Fruit fly (Drosophila melanogaster): Measurements from ENCODE around the gene CG31301.

CG31301 gene

dm6 chr3R:15342926-15343685, 2.9 kb upstream of the CG31301 start, which contains the start of gene Nagk (continued):
- TF ChIP-seq Antp (GFP tag; optimal IDR thresholded peaks at IDR 0.05) (peak; percentile 20), croc (GFP tag; conservative IDR thresholded peaks at IDR 0.05) (no peak), CG32767 (GFP tag; IDR thresholded peaks at IDR 0.05) (peak; percentile 15; the same call in 1 of the 2 replicates), gcm (GFP tag; optimal IDR thresholded peaks at IDR 0.05) (peak; percentile 92), HLHmδ (GFP tag; optimal IDR thresholded peaks at IDR 0.05) (no peak), CG11504 (tag; optimal IDR thresholded peaks at IDR 0.05) (peak; percentile 76), lola (GFP tag; optimal IDR thresholded peaks at IDR 0.05) (peak in 1 of 3 experiments; percentile 71), Bteb2 (GFP tag; optimal IDR thresholded peaks at IDR 0.05) (peak; percentile 50), Aef1 (GFP tag; IDR thresholded peaks at IDR 0.05) (peak; percentile 11; the same call in 1 of the 3 replicates), CG18599 (GFP tag; optimal IDR thresholded peaks at IDR 0.05) (peak; percentile 65), CG7928 (GFP tag; optimal IDR thresholded peaks at IDR 0.05) (no peak), CG5245 (GFP tag; optimal IDR thresholded peaks at IDR 0.05) (peak; percentile 16), CG10147 (GFP tag; optimal IDR thresholded peaks at IDR 0.05) (peak; percentile 50), sc (optimal IDR thresholded peaks at IDR 0.05) (no peak), sc (GFP tag; optimal IDR thresholded peaks at IDR 0.05) (no peak), ems (GFP tag; optimal IDR thresholded peaks at IDR 0.05) (peak; percentile 43), NFAT (GFP tag; IDR thresholded peaks at IDR 0.05) (peak; percentile 58), D (optimal IDR thresholded peaks at IDR 0.05) (no peak), D (GFP tag; optimal IDR thresholded peaks at IDR 0.05) (peak; percentile 62), slbo (GFP tag; IDR thresholded peaks at IDR 0.05) (peak; percentile 71), CG13287 (GFP tag; IDR thresholded peaks at IDR 0.05; ENCODE audit: partially characterized antibody) (peak; percentile 36; the same call in 1 of the 2 replicates), Ets65A (GFP tag) (peak; percentile 91), grau (tag; optimal IDR thresholded peaks at IDR 0.05) (peak; percentile 42), fu2 (GFP tag; optimal IDR thresholded peaks at IDR 0.05) (peak; percentile 24), abd-A (tag; optimal IDR thresholded peaks at IDR 0.05) (no peak), CG13296 (GFP tag; optimal IDR thresholded peaks at IDR 0.05) (peak; percentile 40), az2 (GFP tag; optimal IDR thresholded peaks at IDR 0.05) (peak; percentile 72), B-H2 (GFP tag; optimal IDR thresholded peaks at IDR 0.05) (peak; percentile 43), Dek (tag; optimal IDR thresholded peaks at IDR 0.05) (peak; percentile 35), H2.0 (GFP tag; IDR thresholded peaks at IDR 0.05) (peak; percentile 44; the same call in 1 of the 2 replicates), Side (GFP tag; optimal IDR thresholded peaks at IDR 0.05) (peak; percentile 69), CG1024 (GFP tag; IDR thresholded peaks at IDR 0.05) (peak; percentile 22; the same call in 1 of the 2 replicates), Fer1 (GFP tag; optimal IDR thresholded peaks at IDR 0.05) (peak; percentile 37), Med (GFP tag) (peak; percentile 89), tll (GFP tag; optimal IDR thresholded peaks at IDR 0.05) (peak in 1 of 2 experiments; percentile 2), Ravus (GFP tag; IDR thresholded peaks at IDR 0.05) (no peak), Lhr (GFP tag; optimal IDR thresholded peaks at IDR 0.05) (no peak), CG15696 (tag; optimal IDR thresholded peaks at IDR 0.05) (no peak), CG11695 (GFP tag; IDR thresholded peaks at IDR 0.05) (peak; percentile 19; the same call in 1 of the 3 replicates), CG10654 (GFP tag; optimal IDR thresholded peaks at IDR 0.05) (peak; percentile 38), rib (GFP tag; IDR thresholded peaks at IDR 0.05) (0 out of 2 replicates have a peak, but pooled peaks have one; percentile 22), CG16815 (GFP tag; optimal IDR thresholded peaks at IDR 0.05) (peak; percentile 54), row (GFP tag; IDR thresholded peaks at IDR 0.05) (peak; percentile 86), fd102C (GFP tag; optimal IDR thresholded peaks at IDR 0.05) (no peak), dysf (GFP tag; IDR thresholded peaks at IDR 0.05) (peak; percentile 34; the same call in 2 of the 3 replicates), pan (optimal IDR thresholded peaks at IDR 0.05) (peak in 1 of 2 experiments; percentile 27), pan (GFP tag; optimal IDR thresholded peaks at IDR 0.05 in 1 of 2, IDR thresholded peaks at IDR 0.05 in 1 of 2) (peak in 1 of 2 experiments; percentile 55), Stat92E (GFP tag; optimal IDR thresholded peaks at IDR 0.05) (no peak), Hmx (GFP tag; optimal IDR thresholded peaks at IDR 0.05) (no peak)
